Fruit fly (Drosophila melanogaster) whole organism, embryonic: Measurements from ENCODE around the gene Hexo1.

Source experiments
- Adf1 ChIP-seq: fragments of 200-800 bp; sonication (Bioruptor generic); IDR thresholded peaks from 2 replicates; pipeline ENCODE4 v1.3.6; 2022; ENCODE audit warnings: missing biosample characterization, missing genetic modification characterization
- CG10274 ChIP-seq: fragments of 200-800 bp; sonication (Bioruptor generic); optimal IDR thresholded peaks from 3 replicates; lab custom pipeline; 2017; ENCODE audit warnings: missing biosample characterization, mild to moderate bottlenecking, missing genetic modification characterization
- CG10366 ChIP-seq: fragments of 200-800 bp; sonication (Bioruptor generic); IDR thresholded peaks from 2 replicates; pipeline ENCODE4 v1.3.6; 2022; ENCODE audit warnings: missing biosample characterization, missing genetic modification characterization
- CG10543 ChIP-seq: fragments of 200-800 bp; sonication (Bioruptor generic); optimal IDR thresholded peaks from 3 replicates; lab custom pipeline; 2017; ENCODE audit warnings: missing biosample characterization, mild to moderate bottlenecking, missing genetic modification characterization, moderate library complexity
- CG11398 ChIP-seq: fragments of 200-800 bp; sonication (Bioruptor generic); optimal IDR thresholded peaks from 2 replicates; lab custom pipeline; 2016; ENCODE audit warnings: missing biosample characterization, missing genetic modification characterization
- CG11723 ChIP-seq: fragments of 200-800 bp; sonication (Bioruptor generic); optimal IDR thresholded peaks from 2 replicates; lab custom pipeline; 2017; ENCODE audit warnings: missing biosample characterization, mild to moderate bottlenecking, missing genetic modification characterization
- CG12659 ChIP-seq: fragments of 200-800 bp; sonication (Bioruptor generic); optimal IDR thresholded peaks from 3 replicates; lab custom pipeline; 2017; ENCODE audit warnings: mild to moderate bottlenecking, missing biosample characterization, missing genetic modification reagents, missing genetic modification characterization
- CG12769 ChIP-seq: fragments of 200-800 bp; sonication (Bioruptor generic); optimal IDR thresholded peaks from 2 replicates; lab custom pipeline; 2019; ENCODE audit warnings: missing biosample characterization, mild to moderate bottlenecking, missing genetic modification characterization, moderate library complexity
- CG13775 ChIP-seq: fragments of 200-800 bp; sonication (Bioruptor generic); optimal IDR thresholded peaks from 3 replicates; lab custom pipeline; 2017; ENCODE audit warnings: missing biosample characterization, mild to moderate bottlenecking, missing genetic modification characterization
- CG15514 ChIP-seq: fragments of 200-800 bp; sonication (Bioruptor generic); optimal IDR thresholded peaks from 3 replicates; lab custom pipeline; 2017; ENCODE audit warnings: missing biosample characterization, missing genetic modification characterization, mild to moderate bottlenecking, moderate library complexity, missing genetic modification reagents
- CG15696 ChIP-seq: fragments of 200-800 bp; sonication (Bioruptor generic); optimal IDR thresholded peaks from 2 replicates; lab custom pipeline; 2019; ENCODE audit warnings: missing biosample characterization, mild to moderate bottlenecking, missing genetic modification characterization, moderate library complexity
- CG2199 ChIP-seq: fragments of 200-800 bp; sonication (Bioruptor generic); IDR thresholded peaks from 3 replicates; pipeline ENCODE4 v1.3.6; 2022; ENCODE audit warnings: missing biosample characterization, missing genetic modification characterization
- CG34422 ChIP-seq: fragments of 200-800 bp; sonication (Bioruptor generic); IDR thresholded peaks from 3 replicates; pipeline ENCODE4 v1.3.6; 2022; ENCODE audit warnings: missing biosample characterization, missing genetic modification characterization
- CG4424 ChIP-seq: fragments of 200-800 bp; sonication (Bioruptor generic); optimal IDR thresholded peaks from 3 replicates; lab custom pipeline; 2016; ENCODE audit warnings: missing biosample characterization, missing genetic modification characterization
- CG5180 ChIP-seq: fragments of 200-800 bp; sonication (Bioruptor generic); optimal IDR thresholded peaks from 3 replicates; lab custom pipeline; 2017; ENCODE audit warnings: missing biosample characterization, missing genetic modification characterization, mild to moderate bottlenecking, moderate library complexity, missing genetic modification reagents
- CG7839 ChIP-seq: fragments of 200-800 bp; sonication (Bioruptor generic); optimal IDR thresholded peaks from 3 replicates; lab custom pipeline; 2018; ENCODE audit warnings: missing biosample characterization, mild to moderate bottlenecking, missing genetic modification characterization, moderate library complexity
- CHES-1-like ChIP-seq: fragments of 200-800 bp; sonication (Bioruptor generic); optimal IDR thresholded peaks from 2 replicates; lab custom pipeline; 2016; ENCODE audit warnings: missing biosample characterization, missing genetic modification characterization
- Dbx ChIP-seq: fragments of 200-800 bp; sonication (Bioruptor generic); IDR thresholded peaks from 3 replicates; pipeline ENCODE4 v1.3.6; 2022; ENCODE audit warnings: missing biosample characterization, missing genetic modification characterization
- Deaf1 ChIP-seq: fragments of 200-800 bp; optimal IDR thresholded peaks from 3 replicates; lab custom pipeline; 2019; ENCODE audit warnings: missing biosample characterization, mild to moderate bottlenecking, missing genetic modification characterization, moderate library complexity
- E2f2 ChIP-seq: fragments of 200-800 bp; sonication (Bioruptor generic); IDR thresholded peaks from 2 replicates; pipeline ENCODE4 v1.3.6; 2022; ENCODE audit warnings: missing biosample characterization, missing genetic modification characterization
- Jarid2 ChIP-seq: fragments of 200-800 bp; sonication (Bioruptor generic); optimal IDR thresholded peaks from 3 replicates; lab custom pipeline; 2017; ENCODE audit warnings: mild to moderate bottlenecking, missing biosample characterization, missing genetic modification reagents, missing genetic modification characterization
- MBD-R2 ChIP-seq: fragments of 200-800 bp; sonication (Bioruptor generic); IDR thresholded peaks from 2 replicates; pipeline ENCODE4 v1.3.6; 2022; ENCODE audit warnings: missing biosample characterization, missing genetic modification characterization
- Med ChIP-seq: fragments of 200-800 bp; sonication (Bioruptor generic); peaks from one replicate; lab custom pipeline; 2016; ENCODE audit warnings: missing biosample characterization, missing genetic modification characterization, mild to moderate bottlenecking, inconsistent platforms, moderate library complexity
- Myb ChIP-seq: fragments of 200-800 bp; sonication (Bioruptor generic); optimal IDR thresholded peaks from 2 replicates; lab custom pipeline; 2016; ENCODE audit warnings: missing biosample characterization, missing genetic modification characterization
- Nf-YA ChIP-seq: fragments of 200-800 bp; sonication (Bioruptor generic); IDR thresholded peaks from 2 replicates; pipeline ENCODE4 v1.3.6; 2022; ENCODE audit warnings: missing biosample characterization, missing genetic modification characterization
- Nf-YC ChIP-seq: fragments of 200-800 bp; optimal IDR thresholded peaks from 3 replicates; lab custom pipeline; 2019; ENCODE audit warnings: missing biosample characterization, mild to moderate bottlenecking, missing genetic modification characterization, moderate library complexity
- Oaz ChIP-seq: fragments of 200-800 bp; sonication (Bioruptor generic); IDR thresholded peaks from 2 replicates; pipeline ENCODE4 v1.3.6; 2022; ENCODE audit warnings: missing biosample characterization, missing genetic modification characterization
- Scr ChIP-seq: fragments of 200-800 bp; sonication (Bioruptor generic); IDR thresholded peaks from 2 replicates; pipeline ENCODE4 v1.3.6; 2022; ENCODE audit warnings: missing biosample characterization, missing genetic modification characterization; ENCODE audit not compliant: partially characterized antibody
- Stat92E ChIP-seq, 3 experiments: fragments of >200 bp in 2 of 3; fragments of 200-800 bp in 1 of 3; sonication (Bioruptor generic) in 1 of 3; optimal IDR thresholded peaks; 2 replicates each; lab custom pipeline; 2017 to 2019; ENCODE audit warnings: missing biosample characterization in 3 of 3, missing genetic modification characterization in 3 of 3, mild to moderate bottlenecking in 1 of 3, moderate library complexity in 1 of 3
- Vsx1 ChIP-seq: fragments of 200-800 bp; sonication (Bioruptor generic); optimal IDR thresholded peaks from 2 replicates; lab custom pipeline; 2017; ENCODE audit warnings: missing biosample characterization, mild to moderate bottlenecking, missing genetic modification characterization, missing genetic modification reagents
- bcd ChIP-seq: fragments of 200-800 bp; sonication (Bioruptor generic); optimal IDR thresholded peaks from 2 replicates; lab custom pipeline; 2017; ENCODE audit warnings: missing biosample characterization, mild to moderate bottlenecking, missing genetic modification characterization
- esg ChIP-seq: fragments of 200-800 bp; sonication (Bioruptor generic); conservative IDR thresholded peaks from 2 replicates; pipeline ENCODE4 v1.3.6; 2022; ENCODE audit warnings: missing biosample characterization, missing genetic modification characterization
- exex ChIP-seq: fragments of 200-800 bp; sonication (Bioruptor generic); optimal IDR thresholded peaks from 4 replicates; lab custom pipeline; 2018; ENCODE audit warnings: missing biosample characterization, mild to moderate bottlenecking, missing genetic modification characterization, moderate library complexity
- fd102C ChIP-seq: fragments of 200-800 bp; sonication (Bioruptor generic); optimal IDR thresholded peaks from 2 replicates; lab custom pipeline; 2018; ENCODE audit warnings: missing biosample characterization, mild to moderate bottlenecking, missing genetic modification characterization, moderate library complexity
- fd96Cb ChIP-seq: fragments of 200-800 bp; sonication (Bioruptor generic); optimal IDR thresholded peaks from 2 replicates; lab custom pipeline; 2018; ENCODE audit warnings: missing biosample characterization, mild to moderate bottlenecking, missing genetic modification characterization, moderate library complexity
- hkb ChIP-seq, 2 experiments: fragments of 200-800 bp in 1 of 2; fragments of >200 bp in 1 of 2; sonication (Bioruptor generic) in 1 of 2; IDR thresholded peaks in 1 of 2; optimal IDR thresholded peaks in 1 of 2; 2 replicates each; pipeline versions ENCODE4 v1.3.6 to Lab custom; 2017 to 2022; ENCODE audit warnings: missing biosample characterization in 1 of 2, missing genetic modification characterization in 1 of 2
- mam ChIP-seq: fragments of 200-800 bp; sonication (Bioruptor generic); optimal IDR thresholded peaks from 3 replicates; lab custom pipeline; 2016; ENCODE audit warnings: missing biosample characterization, missing genetic modification characterization
- nom ChIP-seq: fragments of 200-800 bp; sonication (Bioruptor generic); optimal IDR thresholded peaks from 2 replicates; lab custom pipeline; 2017; ENCODE audit warnings: missing biosample characterization, missing genetic modification characterization, mild to moderate bottlenecking, moderate library complexity, missing genetic modification reagents
- pita ChIP-seq: fragments of 200-800 bp; sonication (Bioruptor generic); optimal IDR thresholded peaks from 2 replicates; lab custom pipeline; 2017; ENCODE audit warnings: missing biosample characterization, mild to moderate bottlenecking, missing genetic modification characterization
- ssp ChIP-seq: fragments of 200-800 bp; sonication (Bioruptor generic); IDR thresholded peaks from 2 replicates; pipeline ENCODE4 v1.3.6; 2022; ENCODE audit warnings: missing biosample characterization, missing genetic modification characterization
- vvl ChIP-seq: fragments of 200-800 bp; sonication (Bioruptor generic); IDR thresholded peaks from 2 replicates; pipeline ENCODE4 v1.3.6; 2022; ENCODE audit warnings: missing biosample characterization, missing genetic modification characterization
- z ChIP-seq: fragments of 200-800 bp; sonication (Bioruptor generic); IDR thresholded peaks from 3 replicates; pipeline ENCODE4 v1.3.6; 2022; ENCODE audit warnings: missing biosample characterization, missing genetic modification characterization

Gene Hexo1

DNA sequence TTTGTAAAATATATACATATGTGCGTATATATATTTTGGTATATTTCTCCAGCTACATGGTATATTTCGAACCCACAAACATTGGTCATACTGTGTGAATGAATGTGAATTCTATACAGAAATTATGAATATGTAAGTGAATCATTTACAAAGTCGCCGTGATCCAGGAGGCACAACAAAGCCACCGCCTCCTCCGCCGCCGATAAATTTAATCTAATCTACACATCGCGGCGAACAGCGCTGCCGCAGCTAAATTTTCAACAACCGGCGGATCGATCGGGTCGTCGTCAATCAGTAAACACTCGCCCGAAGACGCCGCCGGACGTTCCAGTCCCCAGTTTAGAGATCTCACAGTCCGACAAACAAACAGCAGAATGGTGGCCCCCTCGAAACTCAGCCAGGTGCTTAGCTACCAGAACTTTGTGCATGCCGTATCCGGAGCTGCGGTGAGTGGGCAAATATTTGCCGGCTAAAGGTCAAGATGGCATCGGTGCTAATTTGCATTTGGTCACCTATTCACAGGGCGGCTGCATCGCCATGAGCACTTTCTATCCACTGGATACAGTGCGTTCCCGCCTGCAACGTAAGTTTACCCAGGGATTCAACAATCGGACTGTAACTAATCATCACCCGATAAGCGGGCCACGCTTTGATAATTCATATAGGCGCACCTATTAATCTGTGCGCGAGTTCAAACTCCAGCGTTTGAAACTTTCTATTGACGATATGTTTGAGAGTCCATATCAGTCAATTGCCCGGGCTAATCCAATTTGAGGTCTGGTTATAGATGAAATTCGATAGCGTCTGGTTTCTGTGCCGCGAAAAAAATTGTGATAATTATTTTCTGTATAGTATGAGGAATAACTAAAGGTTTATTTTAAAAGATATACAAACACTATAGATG is 30.5 kb downstream of the Hexo1 start, which contains the start of gene PMP34 (continued):
- TF ChIP-seq mam (GFP tag; lab: Kevin White, UChicago), result no peak
- no peak for TF ChIP-seq Med (GFP tag; lab: Kevin White, UChicago)
- peak; percentile 20 for TF ChIP-seq CHES-1-like (GFP tag; lab: Kevin White, UChicago)
- peak; percentile 69 for TF ChIP-seq MBD-R2
- TF ChIP-seq Nf-YA (GFP tag; lab: Robert Waterston, UW), result no peak
- peak; percentile 11; the same call in 1 of the 2 replicates for TF ChIP-seq E2f2
- TF ChIP-seq Deaf1 (tag; lab: Kevin White, UChicago), result peak; percentile 89
- no peak for TF ChIP-seq CG5180 (GFP tag; lab: Kevin White, UChicago)
- TF ChIP-seq nom (GFP tag; lab: Kevin White, UChicago), result no peak
- no peak for TF ChIP-seq CG13775 (GFP tag; lab: Kevin White, UChicago)
- TF ChIP-seq CG10366 (GFP tag; lab: Robert Waterston, UW), result no peak
- no peak for TF ChIP-seq esg
- TF ChIP-seq CG11723 (GFP tag; lab: Kevin White, UChicago), result no peak
- no peak for TF ChIP-seq hkb (optimal IDR thresholded peaks at IDR 0.05; lab: Kevin White, UChicago)
- TF ChIP-seq hkb (GFP tag; IDR thresholded peaks at IDR 0.05; lab: Robert Waterston, UW), result 0 out of 2 replicates have a peak, but pooled peaks have one; percentile 17
- no peak for TF ChIP-seq Oaz (GFP tag; lab: Robert Waterston, UW)
- no peak for TF ChIP-seq fd102C (GFP tag; lab: Kevin White, UChicago)
- peak; percentile 31 for TF ChIP-seq Jarid2
- TF ChIP-seq CG34422 (GFP tag; lab: Robert Waterston, UW), result peak; percentile 40; the same call in 1 of the 3 replicates
- 0 out of 2 replicates have a peak, but pooled peaks have one; percentile 52 for TF ChIP-seq vvl
- TF ChIP-seq pita (GFP tag; lab: Kevin White, UChicago), result no peak
- peak; percentile 76; the same call in 1 of the 2 replicates for TF ChIP-seq Adf1 (GFP tag; lab: Robert Waterston, UW)
- peak; percentile 35 for TF ChIP-seq Myb (GFP tag; lab: Kevin White, UChicago)
- no peak for TF ChIP-seq CG7839
- TF ChIP-seq fd96Cb (tag; lab: Kevin White, UChicago), result no peak
- no peak for TF ChIP-seq Nf-YC (tag; lab: Kevin White, UChicago)
- TF ChIP-seq Vsx1 (GFP tag; lab: Kevin White, UChicago), result peak; percentile 34
- no peak for TF ChIP-seq CG4424 (GFP tag; lab: Kevin White, UChicago)
- no peak for TF ChIP-seq CG15696 (tag; lab: Kevin White, UChicago)
- 0 out of 3 replicates have a peak, but pooled peaks have one; percentile 18 for TF ChIP-seq Dbx
- peak; percentile 70 for TF ChIP-seq exex (tag; lab: Kevin White, UChicago)
- no peak for TF ChIP-seq CG11398 (GFP tag; lab: Kevin White, UChicago)
- no peak for TF ChIP-seq bcd (GFP tag; lab: Kevin White, UChicago)
- TF ChIP-seq CG10274 (GFP tag; lab: Kevin White, UChicago), result no peak
- TF ChIP-seq ssp (GFP tag; lab: Robert Waterston, UW), result no peak
- TF ChIP-seq z (GFP tag; lab: Robert Waterston, UW), result 0 out of 3 replicates have a peak, but pooled peaks have one; percentile 22
- no peak for TF ChIP-seq Scr (GFP tag; lab: Robert Waterston, UW)
- no peak for TF ChIP-seq Stat92E (GFP tag; optimal IDR thresholded peaks at IDR 0.05; lab: Kevin White, UChicago)
- peak; percentile 33 for TF ChIP-seq CG12659 (GFP tag; lab: Kevin White, UChicago)
- peak; percentile 87 for TF ChIP-seq CG12769 (tag; lab: Kevin White, UChicago)
- 0 out of 3 replicates have a peak, but pooled peaks have one; percentile 29 for TF ChIP-seq CG2199
- TF ChIP-seq CG15514 (GFP tag; lab: Kevin White, UChicago), result no peak
- no peak for TF ChIP-seq CG10543 (GFP tag; lab: Kevin White, UChicago)
- TF ChIP-seq, all 482 proteins: peak for 34
